Fruit fly (Drosophila melanogaster): ENCODE results near the gene slpr.

The slpr gene

DNA sequence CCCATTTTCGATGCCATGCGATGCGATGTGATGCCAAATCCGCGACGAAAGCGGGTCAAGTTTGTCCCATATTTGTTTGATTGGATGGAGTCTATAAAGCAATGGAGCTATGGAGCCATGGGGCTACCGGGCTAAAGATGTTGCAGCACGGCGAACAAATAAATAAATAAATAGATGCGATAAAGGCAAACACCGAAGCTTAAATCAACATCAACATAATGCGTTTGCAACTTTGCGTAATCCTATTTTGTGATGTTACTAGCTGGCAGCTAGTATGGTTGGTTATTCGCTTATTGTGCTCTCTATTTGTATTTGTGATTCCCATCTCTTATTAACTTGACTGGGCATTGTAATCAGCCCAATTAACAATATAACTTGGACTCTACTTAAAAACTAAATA lies 48.9 kb downstream of the slpr start:
- TF ChIP-seq CG17801 (GFP tag; optimal IDR thresholded peaks at IDR 0.05; ENCODE audit: partially characterized antibody): no peak

DNA sequence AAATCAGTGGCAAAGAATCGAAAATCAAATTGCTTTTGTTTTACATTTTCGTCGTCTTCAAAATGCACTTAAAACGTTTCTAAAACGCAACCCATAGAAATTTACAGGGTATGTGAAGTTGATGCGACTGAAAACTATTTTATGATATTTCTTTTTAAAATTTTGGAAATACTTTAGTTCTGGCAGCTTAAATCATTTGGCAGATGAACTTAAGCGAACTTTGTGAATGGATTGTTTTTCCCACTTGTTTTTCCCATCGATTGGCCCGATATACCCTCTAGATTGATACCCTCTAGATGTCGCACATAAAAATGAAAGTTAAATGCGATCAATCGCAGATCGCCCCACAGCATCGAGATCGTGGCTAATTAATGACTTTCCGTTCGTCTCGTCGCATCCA lies 50.8 kb downstream of the slpr start:
- no peak for TF ChIP-seq CG17801 (GFP tag; optimal IDR thresholded peaks at IDR 0.05; ENCODE audit: partially characterized antibody)

DNA sequence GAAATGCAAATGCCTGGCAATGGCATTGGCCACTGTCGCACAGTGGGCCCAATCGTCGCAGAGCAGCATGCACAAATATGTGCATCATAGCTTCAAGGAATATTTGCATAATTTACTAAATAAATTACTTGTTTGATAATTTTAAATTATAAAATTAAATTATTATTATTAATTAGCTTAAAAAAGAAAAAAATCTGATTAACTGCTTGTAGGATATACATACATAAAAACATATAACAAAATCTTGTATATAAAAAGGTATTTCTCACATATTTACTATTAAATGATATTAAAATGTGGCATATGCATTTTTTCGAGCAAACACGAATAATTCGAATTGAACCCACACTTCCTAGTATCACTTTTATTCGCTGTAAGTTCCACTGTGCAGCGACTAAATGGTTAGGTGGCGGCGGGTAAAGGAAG lies 51.7 kb downstream of the slpr start:
- no peak for TF ChIP-seq CG17801 (GFP tag; optimal IDR thresholded peaks at IDR 0.05; ENCODE audit: partially characterized antibody)

dm6 chrX:8122834-8123233 lies 54.2 kb downstream of the slpr start:
- no peak for TF ChIP-seq CG17801 (GFP tag; optimal IDR thresholded peaks at IDR 0.05; ENCODE audit: partially characterized antibody)

- peak; percentile 19 for TF ChIP-seq CG17801 (GFP tag; optimal IDR thresholded peaks at IDR 0.05; ENCODE audit: partially characterized antibody)
These were observed 56.0 kb downstream of the slpr start, which contains the start of gene CG2260 for dm6 chrX:8120939-8121338. Gene CG2260, minus strand, starts transcription at chrX:8121147.

Data from ovary, adult (tissue).